Fruit fly (Drosophila melanogaster) whole organism, adult: ENCODE measurements around the gene Galphai.

Experiments
- CG11617 ChIP-seq: fragments of 200-800 bp; sonication (Bioruptor generic); optimal IDR thresholded peaks from 2 replicates; lab custom pipeline; 2017; ENCODE audit warnings: mild to moderate bottlenecking, missing biosample characterization, missing genetic modification reagents, missing genetic modification characterization
- CG12768 ChIP-seq: fragments of 200-800 bp; sonication (Bioruptor generic); optimal IDR thresholded peaks from 2 replicates; lab custom pipeline; 2017; ENCODE audit warnings: missing biosample characterization, missing genetic modification characterization, mild to moderate bottlenecking, moderate library complexity, missing genetic modification reagents
- CG14711 ChIP-seq: fragments of 200-800 bp; sonication (Bioruptor generic); optimal IDR thresholded peaks from 2 replicates; lab custom pipeline; 2018; ENCODE audit warnings: missing biosample characterization, mild to moderate bottlenecking, missing genetic modification characterization, moderate library complexity
- CG1620 ChIP-seq: fragments of 200-800 bp; sonication (Bioruptor generic); optimal IDR thresholded peaks from 2 replicates; lab custom pipeline; 2016; ENCODE audit warnings: missing biosample characterization, missing genetic modification characterization
- CG33017 ChIP-seq: fragments of 200-800 bp; sonication (Bioruptor generic); optimal IDR thresholded peaks from 2 replicates; lab custom pipeline; 2018; ENCODE audit warnings: missing biosample characterization, mild to moderate bottlenecking, missing genetic modification characterization, moderate library complexity
- CG5204 ChIP-seq: fragments of 200-800 bp; sonication (Bioruptor generic); optimal IDR thresholded peaks from 2 replicates; lab custom pipeline; 2016; ENCODE audit warnings: missing biosample characterization, missing genetic modification characterization
- CG7045 ChIP-seq: fragments of 200-800 bp; sonication (Bioruptor generic); optimal IDR thresholded peaks from 2 replicates; lab custom pipeline; 2017; ENCODE audit warnings: missing biosample characterization, mild to moderate bottlenecking, missing genetic modification characterization
- CG7101 ChIP-seq: fragments of 200-800 bp; sonication (Bioruptor generic); optimal IDR thresholded peaks from 2 replicates; lab custom pipeline; 2018; ENCODE audit warnings: missing biosample characterization, mild to moderate bottlenecking, missing genetic modification characterization, moderate library complexity
- Clk ChIP-seq: fragments of 200-800 bp; sonication (Bioruptor generic); optimal IDR thresholded peaks from 2 replicates; lab custom pipeline; 2017; ENCODE audit warnings: missing biosample characterization, missing genetic modification characterization
- Crg-1 ChIP-seq: fragments of 200-800 bp; sonication (Bioruptor generic); optimal IDR thresholded peaks from 2 replicates; lab custom pipeline; 2016; ENCODE audit warnings: missing biosample characterization, missing genetic modification characterization
- Hr96 ChIP-seq: fragments of 200-800 bp; sonication (Bioruptor generic); optimal IDR thresholded peaks from 2 replicates; lab custom pipeline; 2016; ENCODE audit warnings: missing biosample characterization, missing genetic modification characterization
- Mnt ChIP-seq: fragments of 200-800 bp; sonication (Bioruptor generic); optimal IDR thresholded peaks from 2 replicates; lab custom pipeline; 2016; ENCODE audit warnings: missing biosample characterization, mild to moderate bottlenecking, missing genetic modification characterization
- bab1 ChIP-seq: fragments of 200-800 bp; sonication (Bioruptor generic); optimal IDR thresholded peaks from 3 replicates; lab custom pipeline; 2019; ENCODE audit warnings: missing biosample characterization, mild to moderate bottlenecking, missing genetic modification characterization, moderate library complexity
- cic ChIP-seq: fragments of 200-800 bp; sonication (Bioruptor generic); optimal IDR thresholded peaks from 2 replicates; lab custom pipeline; 2017; ENCODE audit warnings: missing biosample characterization, mild to moderate bottlenecking, missing genetic modification characterization, moderate library complexity
- cnc ChIP-seq, 2 experiments: fragments of >200 bp; optimal IDR thresholded peaks; 2 replicates each; lab custom pipeline; 2017
- kay ChIP-seq: fragments of 200-800 bp; sonication (Bioruptor generic); peaks from one replicate; lab custom pipeline; 2016; ENCODE audit warnings: missing biosample characterization, missing genetic modification characterization, borderline replicate concordance
- ovo ChIP-seq: fragments of 200-800 bp; sonication (Bioruptor generic); optimal IDR thresholded peaks from 2 replicates; lab custom pipeline; 2016; ENCODE audit warnings: missing biosample characterization, missing genetic modification characterization
- pad ChIP-seq: fragments of 200-800 bp; sonication (Bioruptor generic); optimal IDR thresholded peaks from 3 replicates; lab custom pipeline; 2017; ENCODE audit warnings: missing biosample characterization, missing genetic modification characterization, mild to moderate bottlenecking, moderate library complexity, missing genetic modification reagents
- tj ChIP-seq: fragments of 200-800 bp; sonication (Bioruptor generic); optimal IDR thresholded peaks from 3 replicates; lab custom pipeline; 2017; ENCODE audit warnings: missing biosample characterization, mild to moderate bottlenecking, missing genetic modification characterization, moderate library complexity
- toe ChIP-seq: fragments of 200-800 bp; sonication (Bioruptor generic); optimal IDR thresholded peaks from 2 replicates; lab custom pipeline; 2016; ENCODE audit warnings: missing biosample characterization, missing genetic modification characterization

Galphai gene

DNA sequence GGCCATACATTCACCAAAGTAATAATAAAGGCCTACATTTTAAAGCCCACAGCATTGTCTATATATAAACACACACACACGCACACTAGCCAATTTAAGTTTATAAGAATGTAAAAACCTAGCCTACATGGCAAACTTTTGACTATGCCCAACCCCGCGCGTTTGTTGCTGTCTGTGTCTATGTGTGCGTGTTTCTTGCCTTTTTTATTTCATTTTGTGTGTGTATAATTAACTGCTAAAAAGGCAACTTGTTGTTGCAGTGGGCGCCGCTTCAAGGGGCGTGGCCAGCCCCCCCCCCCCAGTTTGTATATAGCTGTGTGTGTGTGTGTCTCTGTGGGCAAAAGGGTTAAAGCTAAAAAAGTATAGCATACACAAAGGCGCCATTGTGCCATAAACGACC is 34.5 kb downstream of the Galphai start:
- TF ChIP-seq cnc (optimal IDR thresholded peaks at IDR 0.05; lab: Kevin White, UChicago) (no peak), cic (GFP tag; lab: Kevin White, UChicago) (no peak), Crg-1 (GFP tag; lab: Kevin White, UChicago) (no peak), CG5204 (no peak), tj (no peak), CG12768 (GFP tag; lab: Kevin White, UChicago) (no peak), bab1 (GFP tag; lab: Kevin White, UChicago) (no peak), CG7101 (tag; lab: Kevin White, UChicago) (no peak), Clk (no peak), ovo (GFP tag; lab: Kevin White, UChicago) (no peak), pad (GFP tag; lab: Kevin White, UChicago) (no peak), toe (GFP tag; lab: Kevin White, UChicago) (no peak)

DNA sequence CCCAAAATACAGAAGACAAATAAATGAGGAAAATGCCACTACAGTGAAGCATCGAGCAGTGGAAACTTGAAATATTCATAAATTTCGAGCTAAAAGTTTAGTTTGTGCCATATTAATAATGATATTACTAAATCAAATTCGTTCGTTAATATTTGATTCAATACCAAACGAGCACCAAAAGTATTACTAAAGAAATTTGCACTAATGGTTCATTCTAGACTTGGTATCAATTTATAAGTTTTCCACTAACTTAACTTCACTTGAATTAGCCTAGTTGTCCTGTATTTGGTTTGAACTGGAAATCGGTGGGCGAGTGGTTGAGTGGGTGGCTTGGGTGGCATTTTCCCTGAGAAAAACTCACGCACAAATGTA is 35.9 kb downstream of the Galphai start:
- TF ChIP-seq cnc (optimal IDR thresholded peaks at IDR 0.05; lab: Kevin White, UChicago) (no peak), cic (GFP tag; lab: Kevin White, UChicago) (no peak), CG1620 (no peak), CG7101 (tag; lab: Kevin White, UChicago) (no peak), bab1 (GFP tag; lab: Kevin White, UChicago) (no peak), CG33017 (tag; lab: Kevin White, UChicago) (no peak), Crg-1 (GFP tag; lab: Kevin White, UChicago) (no peak), CG12768 (GFP tag; lab: Kevin White, UChicago) (no peak), kay (GFP tag; lab: Kevin White, UChicago) (no peak), Mnt (GFP tag; lab: Kevin White, UChicago) (no peak), ovo (GFP tag; lab: Kevin White, UChicago) (no peak), Hr96 (no peak), Clk (no peak), tj (no peak)

- no peak for TF ChIP-seq Clk
- TF ChIP-seq bab1 (GFP tag; lab: Kevin White, UChicago), result no peak
- no peak for TF ChIP-seq cnc (optimal IDR thresholded peaks at IDR 0.05; lab: Kevin White, UChicago)
- TF ChIP-seq Hr96, result no peak
- TF ChIP-seq CG5204, result no peak
Measured at dm6 chr3L:6943204-6943947, 36.5 kb downstream of the Galphai start.

DNA sequence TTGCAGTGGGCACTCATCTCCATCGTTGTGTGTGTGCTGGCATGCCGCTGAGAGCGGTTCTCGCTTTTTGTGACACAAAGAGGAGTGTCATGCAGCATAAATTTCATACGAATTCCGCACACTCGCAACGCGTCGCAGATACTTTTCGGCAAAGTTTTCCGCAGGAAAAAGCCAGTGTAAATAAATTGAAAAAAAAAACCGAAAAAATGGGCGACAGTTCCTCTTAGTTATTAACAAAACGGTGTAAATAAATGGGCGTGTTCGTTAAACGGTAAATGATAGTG is 37.1 kb downstream of the Galphai start, which contains the start of gene tow:
Gene tow (plus strand): TSS at position 26 of the 284 bp plus-strand sequence.
- no peak for TF ChIP-seq CG11617 (GFP tag; lab: Kevin White, UChicago)
- TF ChIP-seq Clk, result no peak

DNA sequence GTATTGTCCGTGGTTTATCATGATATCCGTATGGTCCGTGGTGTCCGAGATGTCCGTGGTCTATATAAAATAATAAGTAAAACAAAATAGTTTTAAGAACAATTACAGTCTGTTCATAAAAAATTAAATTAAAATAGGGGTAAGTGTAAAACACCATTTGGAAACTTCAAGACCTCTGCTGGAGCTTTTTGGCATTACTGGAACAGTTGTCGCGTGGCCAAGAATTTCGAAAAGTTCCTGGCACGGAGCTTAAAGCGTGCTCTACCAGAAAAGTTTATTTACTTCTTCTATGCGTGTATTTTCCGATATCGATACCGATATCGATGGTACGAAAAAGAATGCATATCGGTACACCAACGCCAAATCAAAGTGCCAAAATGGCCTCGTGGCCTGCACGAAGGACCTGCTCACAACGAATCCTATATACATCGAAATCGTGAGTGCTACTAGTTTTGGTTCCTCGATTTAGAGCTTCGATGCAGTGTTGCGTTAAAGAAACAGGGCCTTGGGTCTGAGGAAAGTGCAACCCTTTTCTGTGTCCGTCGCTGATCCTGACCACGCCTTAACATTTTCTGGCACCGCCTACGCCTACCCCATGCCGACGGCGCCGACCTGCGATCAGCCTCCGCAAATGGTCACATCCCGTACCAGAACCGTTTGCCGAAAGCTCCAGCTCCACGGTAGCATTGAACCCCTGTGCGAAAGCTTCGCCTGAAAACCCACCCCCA is 37.6 kb downstream of the Galphai start:
- TF ChIP-seq cic (GFP tag; lab: Kevin White, UChicago) (no peak), Hr96 (peak; percentile 2)

DNA sequence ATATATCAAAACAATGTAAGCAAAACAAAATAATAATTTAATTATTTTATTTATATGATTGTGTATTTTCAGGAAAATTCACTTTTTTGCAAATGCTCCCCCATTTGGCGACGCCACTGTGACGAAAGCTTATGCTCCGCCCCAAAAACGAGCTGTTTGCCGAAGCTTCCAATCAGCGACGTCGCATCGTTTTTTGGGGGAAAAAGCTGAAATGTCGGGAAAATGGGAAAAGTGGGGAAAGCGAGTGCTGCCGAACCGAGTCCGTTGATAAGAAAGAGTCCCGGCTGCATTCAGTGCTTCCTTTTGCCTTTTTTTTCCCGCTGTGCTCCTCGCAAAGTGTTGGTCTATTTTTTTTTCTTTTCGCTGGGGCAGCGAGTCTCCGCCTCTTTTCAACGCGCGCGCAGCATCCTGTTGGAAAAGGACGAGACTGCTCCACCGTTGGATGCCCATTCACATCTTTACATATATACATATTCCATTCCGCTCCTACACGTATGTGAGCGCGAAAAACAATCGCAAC is 45.0 kb downstream of the Galphai start:
- TF ChIP-seq Hr96 (no peak), CG14711 (tag; lab: Kevin White, UChicago) (no peak), CG11617 (GFP tag; lab: Kevin White, UChicago) (no peak), Mnt (GFP tag; lab: Kevin White, UChicago) (no peak), cnc (optimal IDR thresholded peaks at IDR 0.05; lab: Kevin White, UChicago) (no peak), pad (GFP tag; lab: Kevin White, UChicago) (no peak), toe (GFP tag; lab: Kevin White, UChicago) (no peak), CG33017 (tag; lab: Kevin White, UChicago) (no peak), kay (GFP tag; lab: Kevin White, UChicago) (no peak), Clk (no peak), cic (GFP tag; lab: Kevin White, UChicago) (no peak), CG5204 (no peak), tj (no peak), CG7045 (GFP tag; lab: Kevin White, UChicago) (no peak), CG12768 (GFP tag; lab: Kevin White, UChicago) (no peak), ovo (GFP tag; lab: Kevin White, UChicago) (no peak)

- TF ChIP-seq CG7101 (tag; lab: Kevin White, UChicago) (no peak), CG11617 (GFP tag; lab: Kevin White, UChicago) (peak; percentile 6), ovo (GFP tag; lab: Kevin White, UChicago) (no peak), CG14711 (tag; lab: Kevin White, UChicago) (no peak), cnc (optimal IDR thresholded peaks at IDR 0.05; lab: Kevin White, UChicago) (no peak), tj (no peak), CG5204 (no peak)
Measured at dm6 chr3L:6932626-6933025, 47.2 kb downstream of the Galphai start, which contains the start of gene CG14820. Gene CG14820 (plus strand): TSS chr3L:6932926.
